Worm (Caenorhabditis elegans) whole organism, midembryonic: ENCODE data around the gene hsp-60.

Experiments
- cog-1 ChIP-seq: sonication (generic microtip); optimal IDR thresholded peaks from 2 replicates; lab custom pipeline; 2016; ENCODE audit warnings: missing genetic modification characterization, missing compliant biosample characterization
- flt-1 ChIP-seq: fragments of 200-800 bp; sonication (Bioruptor generic); IDR thresholded peaks from 2 replicates; pipeline ENCODE4 v1.3.6; 2022; ENCODE audit warnings: missing genetic modification characterization, missing compliant biosample characterization
- klf-2 ChIP-seq: fragments of 200-800 bp; sonication (Bioruptor generic); conservative IDR thresholded peaks from 2 replicates; pipeline ENCODE4 v1.3.6; 2022; ENCODE audit warnings: missing genetic modification reagents, missing genetic modification characterization, missing compliant biosample characterization
- tab-1 ChIP-seq: fragments of 200-800 bp; sonication (Bioruptor generic); IDR thresholded peaks from 2 replicates; pipeline ENCODE4 v1.3.6; 2022; ENCODE audit warnings: missing genetic modification characterization, missing compliant biosample characterization
- ztf-23 ChIP-seq: fragments of 200-800 bp; sonication (Bioruptor generic); IDR thresholded peaks from 2 replicates; pipeline ENCODE4 v1.3.6; 2022; ENCODE audit warnings: missing genetic modification reagents, missing genetic modification characterization, missing compliant biosample characterization
- ztf-29 ChIP-seq: fragments of 200-800 bp; sonication (Bioruptor generic); IDR thresholded peaks from 2 replicates; pipeline ENCODE4 v1.3.6; 2022; ENCODE audit warnings: missing genetic modification reagents, missing genetic modification characterization, missing compliant biosample characterization

DNA sequence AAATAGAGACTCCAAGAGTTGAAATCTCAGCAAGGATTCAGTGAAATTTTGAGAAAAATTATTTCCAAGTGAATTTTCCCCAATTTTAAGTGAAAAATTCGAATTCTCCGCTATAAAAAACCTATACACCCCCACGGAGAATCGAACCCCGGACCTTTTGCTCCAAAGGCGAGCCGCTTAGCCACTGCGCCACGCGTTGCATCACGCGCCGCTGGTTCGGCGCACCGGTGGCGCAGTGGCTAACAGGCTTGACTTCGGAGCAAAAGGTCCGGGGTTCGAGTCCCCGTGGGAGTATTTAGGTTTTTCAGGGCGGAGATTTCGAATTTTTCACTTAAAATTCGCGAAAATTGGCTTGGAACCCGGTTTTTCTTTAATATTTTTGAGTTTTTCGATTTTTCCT lies 43.9 kb upstream of the hsp-60 start:
- TF ChIP-seq klf-2 (GFP tag; lab: Robert Waterston, UW) = no peak
- no peak for TF ChIP-seq flt-1
- no peak for TF ChIP-seq ztf-23
- TF ChIP-seq tab-1 (GFP tag; lab: Robert Waterston, UW) = no peak
- TF ChIP-seq cog-1 (tag; lab: Kevin White, UChicago) = no peak
- TF ChIP-seq ztf-29 (GFP tag; lab: Robert Waterston, UW) = no peak
